Fruit fly (Drosophila melanogaster) whole organism, embryonic: ENCODE measurements around the gene Rpt5.

Experiments
- Ada2b ChIP-seq: fragments of 200-800 bp; sonication (Bioruptor generic); IDR thresholded peaks from 2 replicates; pipeline ENCODE4 v1.3.6; 2022; ENCODE audit warnings: missing biosample characterization, missing genetic modification characterization
- CG11247 ChIP-seq: fragments of 200-800 bp; sonication (Bioruptor generic); IDR thresholded peaks from 2 replicates; pipeline ENCODE4 v1.3.6; 2022; ENCODE audit warnings: missing biosample characterization, missing genetic modification characterization
- CG12299 ChIP-seq: fragments of 200-800 bp; sonication (Bioruptor generic); optimal IDR thresholded peaks from 2 replicates; lab custom pipeline; 2018; ENCODE audit warnings: missing biosample characterization, mild to moderate bottlenecking, missing genetic modification characterization
- CG12659 ChIP-seq: fragments of 200-800 bp; sonication (Bioruptor generic); optimal IDR thresholded peaks from 3 replicates; lab custom pipeline; 2017; ENCODE audit warnings: mild to moderate bottlenecking, missing biosample characterization, missing genetic modification reagents, missing genetic modification characterization
- CG13123 ChIP-seq: fragments of 200-800 bp; sonication (Bioruptor generic); optimal IDR thresholded peaks from 2 replicates; lab custom pipeline; 2016; ENCODE audit warnings: missing biosample characterization, missing genetic modification characterization
- CG16813 ChIP-seq: fragments of 200-800 bp; sonication (Bioruptor generic); IDR thresholded peaks from 3 replicates; pipeline ENCODE4 v1.3.6; 2022; ENCODE audit warnings: missing biosample characterization, missing genetic modification characterization; ENCODE audit not compliant: partially characterized antibody
- CG2129 ChIP-seq: fragments of 200-800 bp; sonication (Bioruptor generic); IDR thresholded peaks from 2 replicates; pipeline ENCODE4 v1.3.6; 2022; ENCODE audit warnings: missing biosample characterization, missing genetic modification characterization; ENCODE audit not compliant: partially characterized antibody
- CG30431 ChIP-seq: fragments of 200-800 bp; sonication (Bioruptor generic); optimal IDR thresholded peaks from 2 replicates; lab custom pipeline; 2017; ENCODE audit warnings: missing biosample characterization, missing genetic modification characterization
- CG32772 ChIP-seq: fragments of 200-800 bp; sonication (Bioruptor generic); IDR thresholded peaks from 2 replicates; pipeline ENCODE4 v1.3.6; 2022; ENCODE audit warnings: missing biosample characterization, missing genetic modification characterization
- CG34376 ChIP-seq: fragments of 200-800 bp; sonication (Bioruptor generic); optimal IDR thresholded peaks from 2 replicates; lab custom pipeline; 2018; ENCODE audit warnings: missing biosample characterization, mild to moderate bottlenecking, missing genetic modification characterization
- CG42726 ChIP-seq: fragments of 200-800 bp; sonication (Bioruptor generic); IDR thresholded peaks from 2 replicates; pipeline ENCODE4 v1.3.6; 2022; ENCODE audit warnings: missing biosample characterization, missing genetic modification characterization; ENCODE audit not compliant: partially characterized antibody
- CG4282 ChIP-seq: fragments of 200-800 bp; sonication (Bioruptor generic); optimal IDR thresholded peaks from 2 replicates; lab custom pipeline; 2016; ENCODE audit warnings: missing biosample characterization, missing genetic modification characterization
- CG6175 ChIP-seq: fragments of 200-800 bp; sonication (Bioruptor generic); IDR thresholded peaks from 3 replicates; pipeline ENCODE4 v1.3.6; 2022; ENCODE audit warnings: missing biosample characterization, missing genetic modification characterization
- CG6683 ChIP-seq: fragments of 200-800 bp; sonication (Bioruptor generic); optimal IDR thresholded peaks from 2 replicates; lab custom pipeline; 2017; ENCODE audit warnings: missing biosample characterization, mild to moderate bottlenecking, missing genetic modification characterization, missing genetic modification reagents
- CG6689 ChIP-seq: fragments of 200-800 bp; sonication (Bioruptor generic); IDR thresholded peaks from 2 replicates; pipeline ENCODE4 v1.3.6; 2022; ENCODE audit warnings: missing biosample characterization, missing genetic modification characterization
- CG8089 ChIP-seq: fragments of 200-800 bp; sonication (Bioruptor generic); optimal IDR thresholded peaks from 3 replicates; lab custom pipeline; 2016; ENCODE audit warnings: missing biosample characterization, missing genetic modification characterization
- CG9215 ChIP-seq: fragments of 200-800 bp; sonication (Bioruptor generic); IDR thresholded peaks from 2 replicates; pipeline ENCODE4 v1.3.6; 2022; ENCODE audit warnings: missing biosample characterization, missing genetic modification characterization
- CkIIα-i1 ChIP-seq: fragments of 200-800 bp; sonication (Bioruptor generic); IDR thresholded peaks from 2 replicates; pipeline ENCODE4 v1.3.6; 2022; ENCODE audit warnings: missing biosample characterization, missing genetic modification characterization
- Dfd ChIP-seq, 2 experiments: fragments of >200 bp; optimal IDR thresholded peaks; 2 replicates each; lab custom pipeline; 2017; ENCODE audit warnings: missing biosample characterization in 2 of 2, missing genetic modification characterization in 2 of 2
- Dp ChIP-seq: fragments of 200-800 bp; sonication (Bioruptor generic); optimal IDR thresholded peaks from 2 replicates; lab custom pipeline; 2018; ENCODE audit warnings: missing biosample characterization, mild to moderate bottlenecking, missing genetic modification characterization, moderate library complexity
- H15 ChIP-seq: fragments of 200-800 bp; sonication (Bioruptor generic); IDR thresholded peaks from 3 replicates; pipeline ENCODE4 v1.3.6; 2022; ENCODE audit warnings: missing biosample characterization, missing genetic modification characterization
- H2.0 ChIP-seq: fragments of 200-800 bp; sonication (Bioruptor generic); IDR thresholded peaks from 2 replicates; pipeline ENCODE4 v1.3.6; 2022; ENCODE audit warnings: missing biosample characterization, missing genetic modification characterization
- HHEX ChIP-seq: fragments of 200-800 bp; sonication (Bioruptor generic); optimal IDR thresholded peaks from 3 replicates; lab custom pipeline; 2017; ENCODE audit warnings: missing biosample characterization, mild to moderate bottlenecking, missing genetic modification characterization, missing genetic modification reagents
- Hey ChIP-seq: fragments of 200-800 bp; sonication (Bioruptor generic); optimal IDR thresholded peaks from 3 replicates; lab custom pipeline; 2018; ENCODE audit warnings: missing biosample characterization, mild to moderate bottlenecking, missing genetic modification characterization
- Hmx ChIP-seq: fragments of 200-800 bp; sonication (Bioruptor generic); optimal IDR thresholded peaks from 2 replicates; lab custom pipeline; 2016; ENCODE audit warnings: missing biosample characterization, missing genetic modification characterization
- Hr39 ChIP-seq: fragments of >200 bp; optimal IDR thresholded peaks from 2 replicates; lab custom pipeline; 2017
- Meics ChIP-seq: fragments of 200-800 bp; sonication (Bioruptor generic); optimal IDR thresholded peaks from 2 replicates; lab custom pipeline; 2017; ENCODE audit warnings: missing biosample characterization, mild to moderate bottlenecking, missing genetic modification characterization
- Myb ChIP-seq: fragments of 200-800 bp; sonication (Bioruptor generic); optimal IDR thresholded peaks from 2 replicates; lab custom pipeline; 2016; ENCODE audit warnings: missing biosample characterization, missing genetic modification characterization
- Nf-YB ChIP-seq: fragments of 200-800 bp; sonication (Bioruptor generic); optimal IDR thresholded peaks from 3 replicates; lab custom pipeline; 2019; ENCODE audit warnings: missing biosample characterization, mild to moderate bottlenecking, missing genetic modification characterization, moderate library complexity
- Optix ChIP-seq: fragments of 200-800 bp; sonication (Bioruptor generic); IDR thresholded peaks from 3 replicates; pipeline ENCODE4 v1.3.6; 2022; ENCODE audit warnings: missing biosample characterization, missing genetic modification characterization
- Pdp1 ChIP-seq, 2 experiments: fragments of 200-800 bp; sonication (Bioruptor generic); optimal IDR thresholded peaks; 3 replicates each; lab custom pipeline; 2016; ENCODE audit warnings: missing biosample characterization in 2 of 2, missing genetic modification characterization in 2 of 2, mild to moderate bottlenecking in 1 of 2, moderate library complexity in 1 of 2
- Sry-β ChIP-seq: fragments of 200-800 bp; sonication (Bioruptor generic); optimal IDR thresholded peaks from 2 replicates; lab custom pipeline; 2018; ENCODE audit warnings: missing biosample characterization, mild to moderate bottlenecking, missing genetic modification characterization, moderate library complexity
- al ChIP-seq: fragments of 200-800 bp; sonication (Bioruptor generic); IDR thresholded peaks from 2 replicates; pipeline ENCODE4 v1.3.6; 2022; ENCODE audit warnings: missing biosample characterization, missing genetic modification characterization
- ap ChIP-seq: fragments of 200-800 bp; sonication (Bioruptor generic); IDR thresholded peaks from 2 replicates; pipeline ENCODE4 v1.3.6; 2022; ENCODE audit warnings: missing biosample characterization, missing genetic modification characterization
- dm ChIP-seq: fragments of 200-800 bp; sonication (Bioruptor generic); optimal IDR thresholded peaks from 3 replicates; lab custom pipeline; 2016; ENCODE audit warnings: missing biosample characterization, missing genetic modification characterization
- ems ChIP-seq: fragments of 200-800 bp; sonication (Bioruptor generic); optimal IDR thresholded peaks from 3 replicates; lab custom pipeline; 2016; ENCODE audit warnings: missing biosample characterization, missing genetic modification characterization
- fd102C ChIP-seq: fragments of 200-800 bp; sonication (Bioruptor generic); optimal IDR thresholded peaks from 2 replicates; lab custom pipeline; 2018; ENCODE audit warnings: missing biosample characterization, mild to moderate bottlenecking, missing genetic modification characterization, moderate library complexity
- fd3F ChIP-seq: fragments of 200-800 bp; sonication (Bioruptor generic); optimal IDR thresholded peaks from 2 replicates; lab custom pipeline; 2018; ENCODE audit warnings: missing biosample characterization, mild to moderate bottlenecking, missing genetic modification characterization, moderate library complexity
- fd64A ChIP-seq: fragments of 200-800 bp; sonication (Bioruptor generic); optimal IDR thresholded peaks from 3 replicates; lab custom pipeline; 2018; ENCODE audit warnings: missing biosample characterization, mild to moderate bottlenecking, missing genetic modification characterization
- ftz-f1 ChIP-seq: fragments of 200-800 bp; sonication (Bioruptor generic); optimal IDR thresholded peaks from 2 replicates; lab custom pipeline; 2016; ENCODE audit warnings: missing biosample characterization, missing genetic modification characterization
- gro ChIP-seq: fragments of 200-800 bp; sonication (Bioruptor generic); optimal IDR thresholded peaks from 2 replicates; lab custom pipeline; 2016; ENCODE audit warnings: missing biosample characterization, missing genetic modification characterization
- inv ChIP-seq: fragments of 200-800 bp; sonication (Bioruptor generic); IDR thresholded peaks from 2 replicates; pipeline ENCODE4 v1.3.6; 2022; ENCODE audit warnings: missing biosample characterization, missing genetic modification characterization; ENCODE audit not compliant: partially characterized antibody
- kay ChIP-seq: fragments of 200-800 bp; sonication (Bioruptor generic); optimal IDR thresholded peaks from 2 replicates; lab custom pipeline; 2016; ENCODE audit warnings: missing biosample characterization, missing genetic modification characterization
- ken ChIP-seq: fragments of 200-800 bp; sonication (Bioruptor generic); IDR thresholded peaks from 3 replicates; pipeline ENCODE4 v1.3.6; 2022; ENCODE audit warnings: missing biosample characterization, missing genetic modification characterization
- odd ChIP-seq: fragments of 200-800 bp; sonication (Bioruptor generic); optimal IDR thresholded peaks from 2 replicates; lab custom pipeline; 2017; ENCODE audit warnings: missing biosample characterization, mild to moderate bottlenecking, missing genetic modification characterization
- p53 ChIP-seq: fragments of 200-800 bp; sonication (Bioruptor generic); optimal IDR thresholded peaks from 2 replicates; lab custom pipeline; 2016; ENCODE audit warnings: missing biosample characterization, missing genetic modification characterization
- peb ChIP-seq: fragments of 200-800 bp; sonication (Bioruptor generic); IDR thresholded peaks from 2 replicates; pipeline ENCODE4 v1.3.6; 2022; ENCODE audit warnings: missing biosample characterization, missing genetic modification characterization
- ro ChIP-seq: fragments of 200-800 bp; sonication (Bioruptor generic); IDR thresholded peaks from 2 replicates; pipeline ENCODE4 v1.3.6; 2022; ENCODE audit warnings: missing biosample characterization, missing genetic modification characterization
- seq ChIP-seq: fragments of 200-800 bp; sonication (Bioruptor generic); IDR thresholded peaks from 2 replicates; pipeline ENCODE4 v1.3.6; 2022; ENCODE audit warnings: missing biosample characterization, missing genetic modification characterization
- sr ChIP-seq: fragments of 200-800 bp; sonication (Bioruptor generic); IDR thresholded peaks from 3 replicates; pipeline ENCODE4 v1.3.6; 2022; ENCODE audit warnings: missing biosample characterization, missing genetic modification characterization
- tap ChIP-seq: fragments of 200-800 bp; optimal IDR thresholded peaks from 3 replicates; lab custom pipeline; 2019; ENCODE audit warnings: missing biosample characterization, mild to moderate bottlenecking, missing genetic modification characterization, moderate library complexity
- vnd ChIP-seq: fragments of 200-800 bp; sonication (Bioruptor generic); IDR thresholded peaks from 3 replicates; pipeline ENCODE4 v1.3.6; 2022; ENCODE audit warnings: missing biosample characterization, missing genetic modification characterization; ENCODE audit not compliant: partially characterized antibody

Rpt5 gene

dm6 chr3R:23732990-23733512, 19.6 kb upstream of the Rpt5 start, which contains the start of the genes Hmgcr and Rpn9 (continued):
- TF ChIP-seq Hmx (GFP tag; lab: Kevin White, UChicago) (no peak), CG6175 (GFP tag; lab: Robert Waterston, UW) (no peak), dm (GFP tag; lab: Kevin White, UChicago) (peak; percentile 41), Pdp1 (GFP tag; optimal IDR thresholded peaks at IDR 0.05; lab: Kevin White, UChicago) (peak in 1 of 2 experiments; percentile 99), sr (GFP tag; lab: Robert Waterston, UW) (no peak), H15 (GFP tag; lab: Robert Waterston, UW) (no peak), CG30431 (GFP tag; lab: Kevin White, UChicago) (no peak), Hr39 (lab: Kevin White, UChicago) (no peak), peb (GFP tag; lab: Robert Waterston, UW) (no peak), odd (no peak), Ada2b (GFP tag; lab: Robert Waterston, UW) (no peak), Dfd (GFP tag; optimal IDR thresholded peaks at IDR 0.05; lab: Kevin White, UChicago) (no peak), CG34376 (GFP tag; lab: Kevin White, UChicago) (peak; percentile 21), inv (GFP tag; lab: Robert Waterston, UW) (no peak), CG13123 (GFP tag; lab: Kevin White, UChicago) (no peak), ap (GFP tag; lab: Robert Waterston, UW) (no peak), kay (GFP tag; lab: Kevin White, UChicago) (peak; percentile 35), Dp (peak; percentile 48), tap (tag; lab: Kevin White, UChicago) (no peak), gro (GFP tag; lab: Kevin White, UChicago) (peak; percentile 27), CG11247 (GFP tag; lab: Robert Waterston, UW) (no peak), CG16813 (GFP tag; lab: Robert Waterston, UW) (no peak), fd64A (GFP tag; lab: Kevin White, UChicago) (no peak), Hey (no peak), Optix (GFP tag; lab: Robert Waterston, UW) (no peak), al (no peak), vnd (GFP tag; lab: Robert Waterston, UW) (no peak), CG9215 (GFP tag; lab: Robert Waterston, UW) (no peak), fd3F (no peak), CG8089 (GFP tag; lab: Kevin White, UChicago) (peak; percentile 0), CG12659 (GFP tag; lab: Kevin White, UChicago) (peak; percentile 83), CG6689 (no peak), fd102C (GFP tag; lab: Kevin White, UChicago) (no peak), HHEX (GFP tag; lab: Kevin White, UChicago) (no peak), Nf-YB (GFP tag; lab: Kevin White, UChicago) (peak; percentile 27), CG6683 (GFP tag; lab: Kevin White, UChicago) (no peak), CG12299 (tag; lab: Kevin White, UChicago) (peak; percentile 52), CG2129 (GFP tag; lab: Robert Waterston, UW) (no peak), CG42726 (GFP tag; lab: Robert Waterston, UW) (peak; percentile 17; the same call in 1 of the 2 replicates), ems (GFP tag; lab: Kevin White, UChicago) (no peak), ftz-f1 (GFP tag; lab: Kevin White, UChicago) (no peak), CG4282 (GFP tag; lab: Kevin White, UChicago) (no peak), ro (no peak), Myb (GFP tag; lab: Kevin White, UChicago) (no peak), CG32772 (GFP tag; lab: Robert Waterston, UW) (no peak), seq (no peak), Meics (no peak), p53 (no peak), Sry-β (GFP tag; lab: Kevin White, UChicago) (peak; percentile 10), H2.0 (GFP tag; lab: Robert Waterston, UW) (no peak), CkIIα-i1 (GFP tag; lab: Robert Waterston, UW) (no peak), ken (GFP tag; lab: Robert Waterston, UW) (no peak)
